Worm (Caenorhabditis elegans): ENCODE measurements around the gene C15F1.8.
A peak's percentile ranks its signal among the peaks of the same experiment; 100 is the strongest.
"Not testable (repeated sequence)": the region's sequence is repeated elsewhere in the genome, so short reads cannot be mapped to it uniquely, and the experiment has no call there.

The C15F1.8 gene

ce11 chrII:7001405-7001804 lies 23.8 kb upstream of the C15F1.8 start (continued):
- TF ChIP-seq cebp-2 (GFP tag; IDR thresholded peaks at IDR 0.05) (peak; percentile 96), lsl-1 (GFP tag; optimal IDR thresholded peaks at IDR 0.05) (peak; percentile 50), attf-6 (GFP tag; IDR thresholded peaks at IDR 0.05) (peak; percentile 59; the same call in 1 of the 2 replicates), ceh-58 (GFP tag; IDR thresholded peaks at IDR 0.05) (peak; percentile 52; the same call in 1 of the 2 replicates), ztf-18 (tag; optimal IDR thresholded peaks at IDR 0.05) (peak; percentile 73), him-1 (tag; optimal IDR thresholded peaks at IDR 0.05) (peak; percentile 85), hmg-1.2 (GFP tag; IDR thresholded peaks at IDR 0.05) (peak; percentile 76), ztf-28 (GFP tag; IDR thresholded peaks at IDR 0.05) (peak; percentile 85), ztf-26 (tag; optimal IDR thresholded peaks at IDR 0.05) (peak; percentile 18), nhr-80 (tag; optimal IDR thresholded peaks at IDR 0.05) (peak; percentile 9), F57A8.1 (GFP tag; optimal IDR thresholded peaks at IDR 0.05) (peak; percentile 75), lin-26 (GFP tag; IDR thresholded peaks at IDR 0.05) (peak; percentile 98), hsf-1 (GFP tag; IDR thresholded peaks at IDR 0.05) (peak; percentile 66), tbp1 (GFP tag; optimal IDR thresholded peaks at IDR 0.05) (peak; percentile 98), tlf-1 (GFP tag; optimal IDR thresholded peaks at IDR 0.05) (peak; percentile 7), Y53G8AR.9 (GFP tag; conservative IDR thresholded peaks at IDR 0.05) (0 out of 2 replicates have a peak, but pooled peaks have one; percentile 30), somi-1 (GFP tag; optimal IDR thresholded peaks at IDR 0.05) (peak; percentile 69), lin-54 (GFP tag; optimal IDR thresholded peaks at IDR 0.05) (peak; percentile 23), rpc-1 (optimal IDR thresholded peaks at IDR 0.05) (peak; percentile 58), rpc-1 (tag; optimal IDR thresholded peaks at IDR 0.05) (peak; percentile 84), rcor-1 (GFP tag; IDR thresholded peaks at IDR 0.05) (peak; percentile 50), let-526 (GFP tag; IDR thresholded peaks at IDR 0.05) (peak; percentile 86), B0019.2 (GFP tag; conservative IDR thresholded peaks at IDR 0.05) (peak; percentile 43), Y79H2A.3 (GFP tag; conservative IDR thresholded peaks at IDR 0.05) (peak; percentile 78), F39B2.1 (GFP tag; IDR thresholded peaks at IDR 0.05) (0 out of 2 replicates have a peak, but pooled peaks have one; percentile 69), sdz-38 (tag; optimal IDR thresholded peaks at IDR 0.05) (peak; percentile 2), D2030.7 (GFP tag; IDR thresholded peaks at IDR 0.05) (peak; percentile 85), cebp-1 (tag; optimal IDR thresholded peaks at IDR 0.05) (peak; percentile 66), mes-4 (tag; optimal IDR thresholded peaks at IDR 0.05) (peak; percentile 0), snpc-1.3 (tag; optimal IDR thresholded peaks at IDR 0.05; ENCODE audit: insufficient read depth) (peak; percentile 15), T26A5.8 (tag; optimal IDR thresholded peaks at IDR 0.05) (peak; percentile 43), ceh-100 (GFP tag; IDR thresholded peaks at IDR 0.05) (peak; percentile 73), zim-3 (tag; optimal IDR thresholded peaks at IDR 0.05) (peak; percentile 74), F57C9.4 (tag; optimal IDR thresholded peaks at IDR 0.05) (peak; percentile 21), nfyb-1 (GFP tag; IDR thresholded peaks at IDR 0.05) (peak; percentile 78), B0261.1 (tag; optimal IDR thresholded peaks at IDR 0.05) (peak; percentile 87), B0035.1 (tag; optimal IDR thresholded peaks at IDR 0.05) (peak; percentile 16), C17E4.6 (GFP tag; IDR thresholded peaks at IDR 0.05) (peak; percentile 72; the same call in 1 of the 2 replicates), ceh-91 (GFP tag; IDR thresholded peaks at IDR 0.05) (0 out of 2 replicates have a peak, but pooled peaks have one; percentile 18)
- not testable (repeated sequence) for TF ChIP-seq cebp-1 (GFP tag; IDR thresholded peaks at IDR 0.05)

DNA sequence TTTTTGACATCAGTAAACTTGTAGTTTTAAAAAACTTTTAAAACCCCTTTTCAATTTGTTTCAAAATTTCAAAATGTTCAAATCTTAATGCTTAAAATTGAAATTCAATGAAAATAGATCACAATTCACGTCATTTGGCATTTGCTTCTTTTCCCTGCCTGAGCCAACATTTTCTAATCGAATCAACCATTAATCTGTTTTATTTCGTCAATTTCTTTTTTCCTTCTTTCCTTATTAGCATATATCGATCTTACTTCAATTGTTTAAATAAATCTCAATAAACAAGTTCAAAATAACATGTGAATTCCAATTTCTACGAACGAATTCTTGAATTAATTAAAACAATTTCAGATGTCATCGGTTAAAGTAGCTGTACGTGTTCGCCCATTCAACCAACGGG lies 18.0 kb upstream of the C15F1.8 start:
- no peak for TF ChIP-seq mes-4 (tag; optimal IDR thresholded peaks at IDR 0.05)
- TF ChIP-seq repo-1 (tag; optimal IDR thresholded peaks at IDR 0.05) = no peak
- no peak for TF ChIP-seq F49E8.2 (tag; optimal IDR thresholded peaks at IDR 0.05; ENCODE audit: insufficient read depth)
- no peak for TF ChIP-seq lsy-27 (tag; optimal IDR thresholded peaks at IDR 0.05; ENCODE audit: borderline replicate concordance, insufficient read depth)
- no peak for TF ChIP-seq snpc-4 (GFP tag; optimal IDR thresholded peaks at IDR 0.05)
- no peak for TF ChIP-seq snpc-4 (tag; optimal IDR thresholded peaks at IDR 0.05)
- no peak for TF ChIP-seq ztf-22 (GFP tag; optimal IDR thresholded peaks at IDR 0.05)
- TF ChIP-seq attf-6 (GFP tag; IDR thresholded peaks at IDR 0.05) = no peak
- TF ChIP-seq rpc-1 (optimal IDR thresholded peaks at IDR 0.05) = no peak
- no peak for TF ChIP-seq rpc-1 (tag; optimal IDR thresholded peaks at IDR 0.05)
- TF ChIP-seq snpc-1.1 (tag; optimal IDR thresholded peaks at IDR 0.05; ENCODE audit: insufficient read depth) = no peak
- TF ChIP-seq fkh-3 (tag; optimal IDR thresholded peaks at IDR 0.05) = no peak
- TF ChIP-seq egl-44 (GFP tag; IDR thresholded peaks at IDR 0.05) = no peak
- TF ChIP-seq C17E4.6 (GFP tag; IDR thresholded peaks at IDR 0.05) = no peak
- no peak for TF ChIP-seq B0336.3 (GFP tag; IDR thresholded peaks at IDR 0.05)
